Fruit fly (Drosophila melanogaster) whole organism: ENCODE measurements around the gene CG4629.

Experiments
- CG8478 ChIP-seq: fragments of >200 bp; optimal IDR thresholded peaks from 2 replicates; lab custom pipeline; 2018; ENCODE audit warnings: inconsistent platforms
- Dll ChIP-seq: fragments of >200 bp; optimal IDR thresholded peaks from 2 replicates; lab custom pipeline; 2017
- EcR ChIP-seq, 2 experiments: fragments of >200 bp; optimal IDR thresholded peaks; 2 replicates each; lab custom pipeline; 2017; ENCODE audit warnings: missing biosample characterization in 2 of 2, missing genetic modification characterization in 2 of 2, missing genetic modification reagents in 2 of 2
- pan ChIP-seq: fragments of >200 bp; optimal IDR thresholded peaks from 2 replicates; lab custom pipeline; 2017
- psq ChIP-seq: fragments of >200 bp; optimal IDR thresholded peaks from 2 replicates; lab custom pipeline; 2017
- usp ChIP-seq: fragments of >200 bp; optimal IDR thresholded peaks from 2 replicates; lab custom pipeline; 2017; ENCODE audit warnings: missing biosample characterization, missing genetic modification characterization, mixed read lengths

The CG4629 gene

DNA sequence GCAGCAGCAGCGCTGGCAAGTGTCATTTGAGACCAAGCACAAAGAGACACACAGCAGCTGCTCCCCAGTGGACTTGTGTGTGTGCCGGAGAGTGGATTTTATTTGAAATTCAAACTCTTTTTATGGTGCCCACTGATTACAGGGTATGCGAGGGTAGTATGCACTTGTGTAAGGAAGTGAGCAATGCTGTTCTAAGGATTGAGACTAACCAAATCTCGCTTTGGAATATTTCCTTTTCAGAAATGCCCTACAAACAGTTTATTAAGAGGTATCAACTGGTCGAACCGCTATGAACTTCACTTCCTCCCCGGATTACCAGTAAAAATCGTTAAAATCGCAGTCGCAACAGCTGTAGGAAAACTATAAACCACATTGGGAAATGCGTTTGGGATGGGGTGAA is 26.6 kb downstream of the CG4629 start:
- TF ChIP-seq psq (lab: Kevin White, UChicago) (no peak), usp (GFP tag; lab: Kevin White, UChicago) (no peak), CG8478 (lab: Kevin White, UChicago) (no peak), pan (lab: Kevin White, UChicago) (peak; percentile 69)

DNA sequence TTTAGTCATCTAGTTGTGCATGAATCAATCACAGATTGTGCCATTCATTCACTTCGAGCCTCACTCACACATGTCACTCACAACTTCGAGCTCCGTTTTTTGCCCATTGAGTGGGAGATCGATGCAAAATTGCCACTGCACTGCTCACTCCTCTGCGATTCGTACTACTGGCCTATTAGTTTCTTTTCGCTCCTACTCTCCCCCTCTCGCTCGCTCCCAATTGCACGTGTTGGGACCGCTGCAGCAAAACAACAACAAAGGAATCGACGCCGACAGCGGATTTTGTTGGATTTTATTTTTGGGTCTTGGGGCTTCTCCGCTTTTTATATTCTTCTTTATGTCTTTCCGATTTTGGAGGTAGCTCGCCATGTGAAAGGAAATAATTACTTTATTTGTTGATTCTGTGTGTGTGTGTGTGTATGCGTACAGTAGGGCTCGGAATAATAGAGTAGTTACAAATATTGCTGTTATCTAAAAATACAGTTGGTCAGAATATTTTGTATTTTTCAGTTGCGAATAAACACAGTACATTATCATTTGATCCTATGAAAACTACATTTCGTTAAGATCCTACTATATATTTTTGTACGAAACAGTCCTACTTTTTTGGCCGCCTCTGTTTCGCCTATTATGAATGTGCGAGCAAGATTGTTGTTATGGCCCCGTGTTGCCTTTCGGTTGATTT is 28.0 kb downstream of the CG4629 start:
- TF ChIP-seq EcR (GFP tag; optimal IDR thresholded peaks at IDR 0.05; lab: Kevin White, UChicago) (no peak), Dll (lab: Kevin White, UChicago) (no peak), psq (lab: Kevin White, UChicago) (no peak), CG8478 (lab: Kevin White, UChicago) (no peak), usp (GFP tag; lab: Kevin White, UChicago) (no peak)

DNA sequence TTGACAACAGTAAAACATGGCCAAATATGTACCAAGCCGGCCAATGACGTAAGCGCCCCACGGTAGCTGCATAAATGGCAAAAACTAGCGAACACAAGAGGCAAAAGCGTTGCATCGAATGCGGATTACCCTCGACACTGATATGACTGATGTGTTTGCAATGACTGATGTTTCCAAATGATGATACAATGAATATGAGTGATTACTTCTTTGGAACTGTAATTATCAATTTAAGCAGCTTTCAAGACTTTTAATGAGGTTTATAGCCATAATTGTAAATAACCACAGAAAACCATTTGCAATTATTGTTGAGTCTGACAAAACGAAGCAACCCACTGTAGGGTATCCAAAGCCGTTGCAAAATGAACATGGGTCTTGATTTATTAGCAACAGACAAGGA is 28.8 kb downstream of the CG4629 start:
- no peak for TF ChIP-seq usp (GFP tag; lab: Kevin White, UChicago)
- no peak for TF ChIP-seq psq (lab: Kevin White, UChicago)
- no peak for TF ChIP-seq Dll (lab: Kevin White, UChicago)
- no peak for TF ChIP-seq EcR (GFP tag; optimal IDR thresholded peaks at IDR 0.05; lab: Kevin White, UChicago)
- no peak for TF ChIP-seq CG8478 (lab: Kevin White, UChicago)
- TF ChIP-seq pan (lab: Kevin White, UChicago), result no peak

DNA sequence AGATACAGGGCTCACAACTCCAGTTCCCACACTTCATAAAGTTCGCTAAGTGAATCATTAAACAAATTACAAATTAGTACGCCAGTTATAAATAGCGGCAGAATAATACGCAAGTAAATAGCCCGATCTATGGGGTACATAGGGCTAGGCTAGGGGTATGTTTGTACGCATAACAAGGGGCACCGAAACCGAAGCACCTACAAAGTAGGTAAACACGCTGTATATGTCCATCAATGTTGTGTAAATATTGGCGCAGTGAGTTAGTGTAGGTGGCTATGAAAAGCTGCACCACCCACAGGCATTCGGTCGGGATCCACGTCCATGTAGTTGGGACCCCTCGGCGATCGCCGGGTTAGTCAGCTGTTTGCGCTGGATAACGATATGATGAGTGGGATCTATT is 30.1 kb downstream of the CG4629 start:
- TF ChIP-seq usp (GFP tag; lab: Kevin White, UChicago) (no peak), CG8478 (lab: Kevin White, UChicago) (no peak), psq (lab: Kevin White, UChicago) (no peak), EcR (GFP tag; optimal IDR thresholded peaks at IDR 0.05; lab: Kevin White, UChicago) (no peak), pan (lab: Kevin White, UChicago) (no peak)

DNA sequence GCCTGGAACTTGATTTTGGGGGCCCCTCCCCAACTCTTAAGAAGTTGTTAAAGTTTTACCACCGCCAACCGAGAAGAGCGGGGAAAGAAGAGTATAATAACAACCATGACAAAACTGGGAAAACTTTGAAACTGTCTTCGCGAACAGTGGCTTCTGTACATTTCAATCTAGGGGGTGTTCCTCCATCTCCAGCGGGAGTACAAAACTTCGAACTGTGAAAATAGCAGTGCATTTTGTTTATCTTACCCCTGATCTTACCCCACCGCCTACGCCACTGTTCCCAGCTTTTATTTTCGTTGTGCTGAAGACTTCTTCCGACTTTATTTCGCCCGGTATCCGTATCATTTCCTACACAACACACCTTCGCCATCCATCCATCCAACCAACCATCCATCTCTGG is 31.4 kb downstream of the CG4629 start:
- TF ChIP-seq usp (GFP tag; lab: Kevin White, UChicago) (no peak), Dll (lab: Kevin White, UChicago) (no peak), CG8478 (lab: Kevin White, UChicago) (no peak)

DNA sequence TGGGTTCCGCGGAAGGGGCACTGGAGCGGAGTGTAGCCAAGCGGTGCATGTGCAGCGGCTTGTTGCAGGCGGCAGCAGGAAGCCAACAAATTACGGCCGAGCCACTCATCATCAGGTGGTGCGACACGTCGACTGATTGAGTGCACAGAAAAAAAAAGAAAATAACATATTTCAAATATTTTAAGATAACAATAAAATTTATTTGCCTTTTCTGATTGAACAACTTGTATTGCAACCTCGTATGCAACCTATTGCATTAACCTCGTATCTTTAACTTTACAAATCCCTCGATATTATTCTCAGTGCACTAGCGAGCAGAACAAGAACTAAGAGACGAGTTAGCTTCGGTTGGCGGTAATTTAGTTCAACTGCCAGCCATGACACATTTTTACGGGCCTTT is 32.0 kb downstream of the CG4629 start:
- no peak for TF ChIP-seq psq (lab: Kevin White, UChicago)
- no peak for TF ChIP-seq usp (GFP tag; lab: Kevin White, UChicago)
- no peak for TF ChIP-seq pan (lab: Kevin White, UChicago)
- TF ChIP-seq Dll (lab: Kevin White, UChicago), result no peak
- TF ChIP-seq CG8478 (lab: Kevin White, UChicago), result no peak
- no peak for TF ChIP-seq EcR (GFP tag; optimal IDR thresholded peaks at IDR 0.05; lab: Kevin White, UChicago)

DNA sequence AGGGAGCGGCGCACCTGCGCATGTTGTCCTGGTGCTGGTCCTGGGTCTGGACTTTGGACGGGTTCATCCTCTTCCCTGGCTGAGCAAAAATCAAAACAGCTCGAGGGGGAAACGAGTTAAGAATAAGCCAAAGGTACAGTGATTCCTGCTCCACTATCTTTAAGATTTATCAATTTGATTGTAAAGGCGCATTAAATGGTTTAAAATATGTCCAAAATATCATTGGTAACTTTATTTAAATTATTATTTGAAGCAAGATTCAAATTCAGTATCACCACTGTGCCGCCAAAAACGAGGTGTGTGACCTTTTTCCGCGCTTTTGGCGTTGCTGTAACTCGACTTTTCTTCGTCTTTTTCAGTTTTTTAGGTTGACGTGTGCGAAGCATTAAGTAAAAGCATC is 32.8 kb downstream of the CG4629 start:
- TF ChIP-seq pan (lab: Kevin White, UChicago) (no peak), EcR (GFP tag; optimal IDR thresholded peaks at IDR 0.05; lab: Kevin White, UChicago) (no peak), Dll (lab: Kevin White, UChicago) (no peak), CG8478 (lab: Kevin White, UChicago) (no peak), usp (GFP tag; lab: Kevin White, UChicago) (no peak), psq (lab: Kevin White, UChicago) (no peak)

DNA sequence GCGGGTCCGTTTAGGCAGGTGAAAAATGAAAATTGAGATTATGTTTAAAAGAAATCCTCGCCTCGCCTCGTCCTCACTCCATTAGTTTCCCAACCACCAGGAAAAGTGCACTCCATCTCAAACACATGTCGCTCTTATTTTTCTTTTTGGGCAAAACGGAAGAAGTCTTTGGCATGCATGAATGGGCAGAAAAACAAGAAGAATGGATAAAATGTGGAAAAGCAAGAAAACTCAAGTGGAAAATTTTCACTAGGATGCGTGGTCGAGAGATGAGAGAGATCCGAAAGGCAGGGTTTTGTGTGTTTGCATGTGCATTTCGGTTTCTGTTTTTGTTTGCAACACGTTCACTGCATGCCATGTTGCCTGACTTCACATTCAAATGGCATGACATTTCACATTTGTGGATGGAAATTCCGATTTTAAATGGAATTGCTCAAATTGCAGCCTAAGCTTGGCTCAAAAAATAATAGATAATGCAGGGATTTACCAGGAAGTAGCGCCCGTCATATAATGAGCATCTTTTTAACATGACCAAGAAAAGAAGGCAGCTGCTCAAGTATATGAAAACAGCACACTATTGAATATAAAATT is 33.7 kb downstream of the CG4629 start:
- no peak for TF ChIP-seq CG8478 (lab: Kevin White, UChicago)
- no peak for TF ChIP-seq Dll (lab: Kevin White, UChicago)
- TF ChIP-seq usp (GFP tag; lab: Kevin White, UChicago), result no peak
- no peak for TF ChIP-seq EcR (GFP tag; optimal IDR thresholded peaks at IDR 0.05; lab: Kevin White, UChicago)
- no peak for TF ChIP-seq psq (lab: Kevin White, UChicago)
- no peak for TF ChIP-seq pan (lab: Kevin White, UChicago)

DNA sequence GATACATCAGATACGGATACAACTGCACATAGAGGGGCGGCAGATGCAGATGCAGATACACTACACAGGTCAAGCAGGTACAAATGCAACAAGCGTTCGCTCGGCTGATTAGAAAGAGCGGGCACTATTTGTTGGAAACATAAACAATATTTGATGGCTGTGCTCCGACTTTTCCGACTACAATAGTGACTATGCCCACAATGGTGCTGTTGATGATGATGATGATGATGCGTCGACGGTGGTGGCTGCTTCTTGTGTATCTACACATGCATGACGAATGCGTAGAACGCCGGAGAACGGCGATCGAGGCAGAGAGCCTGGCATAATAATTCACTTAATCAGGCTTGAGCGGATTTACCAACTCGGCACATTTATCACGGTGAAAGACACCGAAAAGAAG is 34.3 kb downstream of the CG4629 start:
- TF ChIP-seq Dll (lab: Kevin White, UChicago) (no peak), CG8478 (lab: Kevin White, UChicago) (no peak), pan (lab: Kevin White, UChicago) (no peak), EcR (GFP tag; optimal IDR thresholded peaks at IDR 0.05; lab: Kevin White, UChicago) (no peak), psq (lab: Kevin White, UChicago) (no peak), usp (GFP tag; lab: Kevin White, UChicago) (no peak)

DNA sequence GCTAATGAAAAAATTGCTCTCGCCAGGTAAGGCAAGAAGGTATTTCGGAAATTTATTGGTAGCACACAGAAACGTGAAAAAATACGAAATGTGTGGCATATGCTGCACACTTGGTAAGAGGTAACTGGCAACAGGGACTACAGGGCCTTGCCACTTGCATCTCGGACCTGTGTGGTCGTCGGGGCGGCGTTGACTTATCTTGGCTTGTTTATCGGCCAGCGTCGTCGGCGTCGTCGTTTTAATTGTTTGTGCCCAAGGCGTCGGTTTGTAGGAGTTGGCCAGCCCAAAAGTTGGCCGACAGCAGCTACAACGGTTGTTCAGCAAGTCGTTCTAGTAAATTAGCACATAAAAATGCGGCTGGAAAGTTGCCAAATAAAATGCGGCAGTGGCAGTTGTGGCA is 36.0 kb downstream of the CG4629 start:
- TF ChIP-seq psq (lab: Kevin White, UChicago) (no peak), EcR (GFP tag; optimal IDR thresholded peaks at IDR 0.05; lab: Kevin White, UChicago) (no peak), usp (GFP tag; lab: Kevin White, UChicago) (no peak), Dll (lab: Kevin White, UChicago) (no peak), pan (lab: Kevin White, UChicago) (no peak)

DNA sequence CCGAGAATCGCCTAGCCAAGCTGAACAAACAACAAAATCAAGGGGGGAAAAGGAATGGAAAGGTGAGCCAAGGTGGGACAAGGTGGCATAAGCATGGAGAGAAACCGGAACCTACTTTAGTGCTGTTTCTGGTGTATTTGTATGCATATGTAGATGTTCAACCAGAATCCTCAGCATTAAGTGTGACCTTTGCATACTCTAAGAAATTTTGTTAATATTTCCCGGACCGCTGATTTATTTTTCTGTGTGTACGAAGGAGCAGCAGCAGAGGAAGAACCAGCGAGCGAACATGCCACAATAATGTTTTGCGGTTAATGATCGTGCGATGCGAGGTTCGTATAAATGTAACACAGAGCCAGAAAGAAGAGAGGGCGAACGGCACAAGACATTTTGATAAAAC is 37.3 kb downstream of the CG4629 start:
- no peak for TF ChIP-seq pan (lab: Kevin White, UChicago)
- no peak for TF ChIP-seq Dll (lab: Kevin White, UChicago)

DNA sequence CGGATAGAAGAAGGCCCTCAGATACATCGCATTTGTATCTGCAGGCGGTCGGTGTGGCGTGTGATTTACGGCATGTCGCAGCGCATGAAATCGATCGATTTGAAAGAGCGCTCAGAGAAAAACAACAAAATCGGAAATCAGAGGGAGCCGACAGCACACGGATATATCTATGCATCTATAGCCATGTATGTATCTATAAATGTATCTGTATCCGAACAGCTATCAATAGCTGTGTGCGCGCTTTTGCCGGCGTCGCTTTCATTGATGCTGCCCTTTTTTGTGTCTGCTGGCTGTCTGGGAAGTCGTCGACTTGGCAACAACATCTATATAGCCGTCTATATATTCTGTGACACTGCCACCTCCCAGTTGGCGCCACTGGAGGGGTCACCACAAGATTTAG is 37.8 kb downstream of the CG4629 start:
- TF ChIP-seq EcR (GFP tag; optimal IDR thresholded peaks at IDR 0.05; lab: Kevin White, UChicago) (no peak), Dll (lab: Kevin White, UChicago) (no peak), psq (lab: Kevin White, UChicago) (no peak), usp (GFP tag; lab: Kevin White, UChicago) (no peak), pan (lab: Kevin White, UChicago) (no peak), CG8478 (lab: Kevin White, UChicago) (no peak)
